Worm (Caenorhabditis elegans): ENCODE results near the gene acer-1.

Gene acer-1

DNA sequence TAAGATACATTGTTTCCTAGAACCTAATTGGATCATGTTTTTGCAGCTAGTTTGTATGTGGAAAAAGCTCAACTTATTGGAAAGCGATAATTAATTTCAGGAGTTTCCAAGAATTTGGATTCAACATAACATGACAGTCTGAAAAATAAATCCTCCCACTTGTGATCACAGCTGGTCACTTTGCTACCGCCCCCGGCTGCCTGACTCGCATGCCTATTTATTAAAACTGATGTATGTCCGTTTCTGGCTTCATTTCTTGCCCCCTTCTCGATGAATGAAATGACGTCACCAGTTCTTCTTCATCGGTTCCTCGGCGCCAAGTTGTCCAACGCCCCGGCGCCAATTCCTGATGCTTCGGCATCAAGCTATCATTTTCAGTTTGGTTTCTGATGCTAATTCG lies 36.8 kb upstream of the acer-1 start:
- TF ChIP-seq fkh-10 (GFP tag; optimal IDR thresholded peaks at IDR 0.05) = no peak
- TF ChIP-seq aha-1 (tag) = peak; percentile 93
- 0 out of 2 replicates have a peak, but pooled peaks have one; percentile 16 for TF ChIP-seq ceh-20 (GFP tag; IDR thresholded peaks at IDR 0.05)
- 0 out of 2 replicates have a peak, but pooled peaks have one; percentile 23 for TF ChIP-seq hmg-1.1 (GFP tag; IDR thresholded peaks at IDR 0.05)
- TF ChIP-seq dmd-6 (GFP tag; IDR thresholded peaks at IDR 0.05) = peak; percentile 8; the same call in 1 of the 2 replicates

DNA sequence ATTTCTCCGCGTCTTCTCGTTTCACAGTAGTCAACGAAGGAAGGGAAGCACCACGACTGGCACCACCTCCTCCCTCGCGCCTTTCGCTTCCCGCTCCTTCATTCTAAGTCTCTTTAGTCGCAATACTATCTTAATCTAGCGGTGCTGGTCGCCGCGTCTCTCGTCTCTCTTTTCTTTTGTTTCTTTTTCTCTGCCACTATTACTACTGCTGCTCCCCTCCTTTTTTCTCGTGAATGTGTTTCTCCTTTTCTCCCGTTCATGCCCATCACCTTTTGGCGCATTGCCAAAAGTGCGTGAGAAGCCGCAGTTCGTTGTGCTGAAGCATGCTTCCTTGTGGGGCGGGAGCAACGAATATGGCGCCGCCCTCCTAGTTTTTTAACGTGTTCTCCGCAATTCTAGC lies 36.3 kb upstream of the acer-1 start:
- no peak for TF ChIP-seq zag-1 (tag; optimal IDR thresholded peaks at IDR 0.05)
- TF ChIP-seq mxl-2 (GFP tag; conservative IDR thresholded peaks at IDR 0.05) = no peak
- TF ChIP-seq mdt-29 (GFP tag; IDR thresholded peaks at IDR 0.05) = no peak
- TF ChIP-seq nhr-77 (tag; optimal IDR thresholded peaks at IDR 0.05) = peak; percentile 56
- peak; percentile 75 for TF ChIP-seq nhr-48 (tag; optimal IDR thresholded peaks at IDR 0.05)
- TF ChIP-seq nhr-102 (tag; optimal IDR thresholded peaks at IDR 0.05) = peak; percentile 47
- TF ChIP-seq egl-27 (tag; optimal IDR thresholded peaks at IDR 0.05) = no peak
- TF ChIP-seq madf-5 (GFP tag; IDR thresholded peaks at IDR 0.05) = no peak
- peak; percentile 23; the same call in 1 of the 2 replicates for TF ChIP-seq arid-1 (GFP tag; conservative IDR thresholded peaks at IDR 0.05)
- no peak for TF ChIP-seq T26A8.4 (GFP tag; IDR thresholded peaks at IDR 0.05)
- no peak for TF ChIP-seq nhr-237 (tag; optimal IDR thresholded peaks at IDR 0.05)
- no peak for TF ChIP-seq daf-19 (GFP tag; conservative IDR thresholded peaks at IDR 0.05)
- no peak for TF ChIP-seq nhr-42 (GFP tag; IDR thresholded peaks at IDR 0.05)
- peak; percentile 94 for TF ChIP-seq hlh-30 (tag; optimal IDR thresholded peaks at IDR 0.05; ENCODE audit: insufficient read depth)
- no peak for TF ChIP-seq lir-3 (tag; optimal IDR thresholded peaks at IDR 0.05)
- TF ChIP-seq duxl-1 (tag; optimal IDR thresholded peaks at IDR 0.05; ENCODE audit: poor library complexity) = no peak
- TF ChIP-seq ZK546.5 (tag; optimal IDR thresholded peaks at IDR 0.05) = no peak
- no peak for TF ChIP-seq ceh-62 (tag; optimal IDR thresholded peaks at IDR 0.05)
- no peak for TF ChIP-seq zip-2 (tag; optimal IDR thresholded peaks at IDR 0.05)
- TF ChIP-seq ces-1 (GFP tag; optimal IDR thresholded peaks at IDR 0.05) = no peak
- peak; percentile 63; the same call in 1 of the 2 replicates for TF ChIP-seq php-3 (GFP tag; IDR thresholded peaks at IDR 0.05)
- TF ChIP-seq sdz-12 (GFP tag; optimal IDR thresholded peaks at IDR 0.05) = no peak
- TF ChIP-seq nhr-76 (tag; optimal IDR thresholded peaks at IDR 0.05) = no peak
- TF ChIP-seq hlh-11 (tag; optimal IDR thresholded peaks at IDR 0.05) = peak; percentile 94
- no peak for TF ChIP-seq nhr-6 (tag; optimal IDR thresholded peaks at IDR 0.05)
- no peak for TF ChIP-seq lin-39 (tag; optimal IDR thresholded peaks at IDR 0.05)
- peak; percentile 46 for TF ChIP-seq dpl-1 (GFP tag; optimal IDR thresholded peaks at IDR 0.05)
- TF ChIP-seq spr-3 (GFP tag; optimal IDR thresholded peaks at IDR 0.05) = no peak
- no peak for TF ChIP-seq ceh-82 (tag; optimal IDR thresholded peaks at IDR 0.05)
- peak; percentile 14 for TF ChIP-seq nhr-25 (tag; optimal IDR thresholded peaks at IDR 0.05; ENCODE audit: borderline replicate concordance, insufficient read depth)
- TF ChIP-seq unc-130 (GFP tag; optimal IDR thresholded peaks at IDR 0.05) = no peak
- no peak for TF ChIP-seq saeg-2 (GFP tag; IDR thresholded peaks at IDR 0.05)
- TF ChIP-seq dve-1 (tag; optimal IDR thresholded peaks at IDR 0.05; ENCODE audit: insufficient read depth) = peak; percentile 93
- peak; percentile 73; the same call in 1 of the 2 replicates for TF ChIP-seq lin-1 (GFP tag; IDR thresholded peaks at IDR 0.05)
- no peak for TF ChIP-seq attf-4 (tag; optimal IDR thresholded peaks at IDR 0.05)
- TF ChIP-seq nhr-10 (tag; optimal IDR thresholded peaks at IDR 0.05) = peak; percentile 40
- peak; percentile 37; the same call in 1 of the 2 replicates for TF ChIP-seq egl-43 (GFP tag; IDR thresholded peaks at IDR 0.05)
- peak; percentile 34 for TF ChIP-seq ceh-28 (tag; optimal IDR thresholded peaks at IDR 0.05)
- peak; percentile 46 to 79 for TF ChIP-seq lsy-2 (tag; optimal IDR thresholded peaks at IDR 0.05)
- TF ChIP-seq spr-1 (tag; optimal IDR thresholded peaks at IDR 0.05) = peak; percentile 0
- TF ChIP-seq daf-12 (tag; optimal IDR thresholded peaks at IDR 0.05) = no peak
- no peak for TF ChIP-seq D1046.2 (GFP tag; IDR thresholded peaks at IDR 0.05)
- TF ChIP-seq nhr-111 (GFP tag; optimal IDR thresholded peaks at IDR 0.05) = no peak
- TF ChIP-seq dmd-9 (GFP tag; IDR thresholded peaks at IDR 0.05) = no peak
- no peak for TF ChIP-seq F44E2.7 (GFP tag; IDR thresholded peaks at IDR 0.05)
- TF ChIP-seq fos-1 (tag; optimal IDR thresholded peaks at IDR 0.05) = no peak

All from whole organism, L4 larva.